Fruit fly (Drosophila melanogaster) whole organism, embryonic: Measurements from ENCODE around the gene CG32176.
A peak's percentile ranks its signal among the peaks of the same experiment; 100 is the strongest.

ENCODE experiments used
- Aef1 ChIP-seq: fragments of 200-800 bp; sonication (Bioruptor generic); IDR thresholded peaks from 3 replicates; pipeline ENCODE4 v1.3.6; 2022; ENCODE audit warnings: missing biosample characterization, missing genetic modification characterization
- Awh ChIP-seq: fragments of 200-800 bp; sonication (Bioruptor generic); IDR thresholded peaks from 2 replicates; pipeline ENCODE4, ENCODE4 v1.3.6; 2022; ENCODE audit warnings: missing biosample characterization, missing genetic modification characterization
- CG10274 ChIP-seq: fragments of 200-800 bp; sonication (Bioruptor generic); optimal IDR thresholded peaks from 3 replicates; lab custom pipeline; 2017; ENCODE audit warnings: missing biosample characterization, mild to moderate bottlenecking, missing genetic modification characterization
- CG11398 ChIP-seq: fragments of 200-800 bp; sonication (Bioruptor generic); optimal IDR thresholded peaks from 2 replicates; lab custom pipeline; 2016; ENCODE audit warnings: missing biosample characterization, missing genetic modification characterization
- CG11695 ChIP-seq: fragments of 200-800 bp; sonication (Bioruptor generic); IDR thresholded peaks from 3 replicates; pipeline ENCODE4 v1.3.6; 2022; ENCODE audit warnings: missing biosample characterization, missing genetic modification characterization
- CG12155 ChIP-seq: fragments of 200-800 bp; sonication (Bioruptor generic); optimal IDR thresholded peaks from 3 replicates; lab custom pipeline; 2016; ENCODE audit warnings: missing biosample characterization, missing genetic modification characterization
- CG12219 ChIP-seq: fragments of 200-800 bp; sonication (Bioruptor generic); optimal IDR thresholded peaks from 3 replicates; lab custom pipeline; 2018; ENCODE audit warnings: missing biosample characterization, mild to moderate bottlenecking, missing genetic modification characterization
- CG13894 ChIP-seq: fragments of 200-800 bp; sonication (Bioruptor generic); optimal IDR thresholded peaks from 3 replicates; lab custom pipeline; 2018; ENCODE audit warnings: missing biosample characterization, mild to moderate bottlenecking, missing genetic modification characterization, moderate library complexity
- CG15479 ChIP-seq: fragments of 200-800 bp; sonication (Bioruptor generic); optimal IDR thresholded peaks from 3 replicates; lab custom pipeline; 2019; ENCODE audit warnings: missing biosample characterization, mild to moderate bottlenecking, missing genetic modification characterization, moderate library complexity
- CG17912 ChIP-seq: fragments of 200-800 bp; sonication (Bioruptor generic); optimal IDR thresholded peaks from 2 replicates; lab custom pipeline; 2018; ENCODE audit warnings: missing biosample characterization, mild to moderate bottlenecking, missing genetic modification characterization
- CG1792 ChIP-seq: fragments of 200-800 bp; sonication (Bioruptor generic); optimal IDR thresholded peaks from 2 replicates; lab custom pipeline; 2016; ENCODE audit warnings: missing biosample characterization, missing genetic modification characterization
- CG2116 ChIP-seq: fragments of 200-800 bp; sonication (Bioruptor generic); optimal IDR thresholded peaks from 3 replicates; lab custom pipeline; 2018; ENCODE audit warnings: missing biosample characterization, mild to moderate bottlenecking, missing genetic modification characterization
- CG2199 ChIP-seq: fragments of 200-800 bp; sonication (Bioruptor generic); IDR thresholded peaks from 3 replicates; pipeline ENCODE4 v1.3.6; 2022; ENCODE audit warnings: missing biosample characterization, missing genetic modification characterization
- CG3726 ChIP-seq: fragments of 200-800 bp; sonication (Bioruptor generic); IDR thresholded peaks from 3 replicates; pipeline ENCODE4, ENCODE4 v1.3.6; 2022; ENCODE audit warnings: missing biosample characterization, missing genetic modification characterization
- CG3838 ChIP-seq: fragments of 200-800 bp; sonication (Bioruptor generic); optimal IDR thresholded peaks from 3 replicates; lab custom pipeline; 2016; ENCODE audit warnings: missing biosample characterization, missing genetic modification characterization
- CG42726 ChIP-seq: fragments of 200-800 bp; sonication (Bioruptor generic); IDR thresholded peaks from 2 replicates; pipeline ENCODE4 v1.3.6; 2022; ENCODE audit warnings: missing biosample characterization, missing genetic modification characterization; ENCODE audit not compliant: partially characterized antibody
- CG6654 ChIP-seq: fragments of 200-800 bp; sonication (Bioruptor generic); optimal IDR thresholded peaks from 2 replicates; lab custom pipeline; 2017; ENCODE audit warnings: missing biosample characterization, mild to moderate bottlenecking, missing genetic modification characterization
- CG9932 ChIP-seq: fragments of 200-800 bp; sonication (Bioruptor generic); IDR thresholded peaks from 2 replicates; pipeline ENCODE4 v1.3.6; 2022; ENCODE audit warnings: missing biosample characterization, missing genetic modification characterization
- CoRest ChIP-seq: fragments of 200-800 bp; sonication (Bioruptor generic); optimal IDR thresholded peaks from 3 replicates; lab custom pipeline; 2018; ENCODE audit warnings: missing biosample characterization, mild to moderate bottlenecking, missing genetic modification characterization, moderate library complexity
- Dref ChIP-seq: fragments of 200-800 bp; sonication (Bioruptor generic); IDR thresholded peaks from 2 replicates; pipeline ENCODE4 v1.3.6; 2022; ENCODE audit warnings: missing biosample characterization, missing genetic modification characterization
- E2f2 ChIP-seq: fragments of 200-800 bp; sonication (Bioruptor generic); IDR thresholded peaks from 2 replicates; pipeline ENCODE4 v1.3.6; 2022; ENCODE audit warnings: missing biosample characterization, missing genetic modification characterization
- Eip74EF ChIP-seq, 2 experiments: fragments of 200-800 bp in 1 of 2; fragments of >200 bp in 1 of 2; sonication (Bioruptor generic) in 1 of 2; optimal IDR thresholded peaks; 2 replicates each; lab custom pipeline; 2017 to 2019; ENCODE audit warnings: missing biosample characterization in 2 of 2, missing genetic modification characterization in 2 of 2, mild to moderate bottlenecking in 1 of 2, moderate library complexity in 1 of 2
- Ets65A ChIP-seq: fragments of 200-800 bp; sonication (Bioruptor generic); peaks from one replicate; lab custom pipeline; 2016; ENCODE audit warnings: missing biosample characterization, missing genetic modification characterization
- Fer1 ChIP-seq: fragments of 200-800 bp; sonication (Bioruptor generic); optimal IDR thresholded peaks from 2 replicates; lab custom pipeline; 2017; ENCODE audit warnings: missing biosample characterization, mild to moderate bottlenecking, missing genetic modification characterization
- GATAe ChIP-seq: fragments of 200-800 bp; sonication (Bioruptor generic); conservative IDR thresholded peaks from 2 replicates; pipeline ENCODE4 v1.3.6; 2022; ENCODE audit warnings: missing biosample characterization, missing genetic modification characterization
- HLH54F ChIP-seq: fragments of 200-800 bp; sonication (Bioruptor generic); optimal IDR thresholded peaks from 3 replicates; lab custom pipeline; 2016; ENCODE audit warnings: missing biosample characterization, missing genetic modification characterization
- Hey ChIP-seq: fragments of 200-800 bp; sonication (Bioruptor generic); optimal IDR thresholded peaks from 3 replicates; lab custom pipeline; 2018; ENCODE audit warnings: missing biosample characterization, mild to moderate bottlenecking, missing genetic modification characterization
- Jarid2 ChIP-seq: fragments of 200-800 bp; sonication (Bioruptor generic); optimal IDR thresholded peaks from 3 replicates; lab custom pipeline; 2017; ENCODE audit warnings: mild to moderate bottlenecking, missing biosample characterization, missing genetic modification reagents, missing genetic modification characterization
- NFAT ChIP-seq: fragments of 200-800 bp; sonication (Bioruptor generic); IDR thresholded peaks from 2 replicates; pipeline ENCODE4 v1.3.6; 2022; ENCODE audit warnings: missing biosample characterization, missing genetic modification characterization
- PHDP ChIP-seq: fragments of 200-800 bp; sonication (Bioruptor generic); optimal IDR thresholded peaks from 3 replicates; lab custom pipeline; 2018; ENCODE audit warnings: missing biosample characterization, mild to moderate bottlenecking, missing genetic modification characterization, moderate library complexity
- Rfx ChIP-seq: fragments of 200-800 bp; sonication (Bioruptor generic); IDR thresholded peaks from 2 replicates; pipeline ENCODE4 v1.3.6; 2022; ENCODE audit warnings: missing biosample characterization, missing genetic modification characterization
- Side ChIP-seq: fragments of 200-800 bp; sonication (Bioruptor generic); optimal IDR thresholded peaks from 2 replicates; lab custom pipeline; 2016; ENCODE audit warnings: missing biosample characterization, missing genetic modification characterization
- Six4 ChIP-seq: fragments of 200-800 bp; sonication (Bioruptor generic); optimal IDR thresholded peaks from 2 replicates; lab custom pipeline; 2016; ENCODE audit warnings: missing biosample characterization, missing genetic modification characterization
- Sox100B ChIP-seq: fragments of 200-800 bp; sonication (Bioruptor generic); optimal IDR thresholded peaks from 3 replicates; lab custom pipeline; 2018; ENCODE audit warnings: missing biosample characterization, mild to moderate bottlenecking, missing genetic modification characterization
- Tbp ChIP-seq: fragments of >200 bp; optimal IDR thresholded peaks from 2 replicates; lab custom pipeline; 2018; ENCODE audit warnings: missing biosample characterization, missing genetic modification characterization
- bigmax ChIP-seq: fragments of 200-800 bp; sonication (Bioruptor generic); optimal IDR thresholded peaks from 2 replicates; lab custom pipeline; 2018; ENCODE audit warnings: missing biosample characterization, mild to moderate bottlenecking, missing genetic modification characterization
- cas ChIP-seq: fragments of 200-800 bp; sonication (Bioruptor generic); IDR thresholded peaks from 2 replicates; pipeline ENCODE4 v1.3.6; 2022; ENCODE audit warnings: missing biosample characterization, missing genetic modification characterization
- crc ChIP-seq: fragments of 200-800 bp; sonication (Bioruptor generic); optimal IDR thresholded peaks from 2 replicates; lab custom pipeline; 2016; ENCODE audit warnings: missing biosample characterization, missing genetic modification characterization
- dmrt99B ChIP-seq: fragments of 200-800 bp; sonication (Bioruptor generic); optimal IDR thresholded peaks from 2 replicates; lab custom pipeline; 2018; ENCODE audit warnings: missing biosample characterization, mild to moderate bottlenecking, missing genetic modification characterization, moderate library complexity
- dysf ChIP-seq: fragments of 200-800 bp; sonication (Bioruptor generic); IDR thresholded peaks from 3 replicates; pipeline ENCODE4 v1.3.6; 2022; ENCODE audit warnings: missing biosample characterization, missing genetic modification characterization
- fd3F ChIP-seq: fragments of 200-800 bp; sonication (Bioruptor generic); optimal IDR thresholded peaks from 2 replicates; lab custom pipeline; 2018; ENCODE audit warnings: missing biosample characterization, mild to moderate bottlenecking, missing genetic modification characterization, moderate library complexity
- grn ChIP-seq: fragments of 200-800 bp; sonication (Bioruptor generic); optimal IDR thresholded peaks from 3 replicates; lab custom pipeline; 2017; ENCODE audit warnings: missing biosample characterization, missing genetic modification characterization
- her ChIP-seq: fragments of 200-800 bp; sonication (Bioruptor generic); optimal IDR thresholded peaks from 2 replicates; lab custom pipeline; 2016; ENCODE audit warnings: missing biosample characterization, missing genetic modification characterization
- kay ChIP-seq: fragments of 200-800 bp; sonication (Bioruptor generic); optimal IDR thresholded peaks from 2 replicates; lab custom pipeline; 2016; ENCODE audit warnings: missing biosample characterization, missing genetic modification characterization
- klu ChIP-seq: fragments of 200-800 bp; sonication (Bioruptor generic); IDR thresholded peaks from 2 replicates; pipeline ENCODE4 v1.3.6; 2022; ENCODE audit warnings: missing biosample characterization, missing genetic modification characterization
- nmo ChIP-seq: fragments of 200-800 bp; sonication (Bioruptor generic); optimal IDR thresholded peaks from 2 replicates; lab custom pipeline; 2018; ENCODE audit warnings: missing biosample characterization, mild to moderate bottlenecking, missing genetic modification characterization, moderate library complexity
- pnt ChIP-seq: fragments of 200-800 bp; sonication (Bioruptor generic); optimal IDR thresholded peaks from 3 replicates; lab custom pipeline; 2016; ENCODE audit warnings: missing biosample characterization, missing genetic modification characterization
- repo ChIP-seq: fragments of 200-800 bp; sonication (Bioruptor generic); optimal IDR thresholded peaks from 2 replicates; lab custom pipeline; 2016; ENCODE audit warnings: missing biosample characterization, missing genetic modification characterization
- vfl ChIP-seq: fragments of 200-800 bp; sonication (Bioruptor generic); optimal IDR thresholded peaks from 2 replicates; lab custom pipeline; 2016; ENCODE audit warnings: missing biosample characterization, missing genetic modification characterization

Gene CG32176

dm6 chr3L:17486794-17487726 is 53.4 kb downstream of the CG32176 start, which contains the start of gene Oatp74D (continued):
- TF ChIP-seq Sox100B (GFP tag; lab: Kevin White, UChicago) (peak; percentile 61), Fer1 (GFP tag; lab: Kevin White, UChicago) (peak; percentile 74), Tbp (GFP tag; lab: Kevin White, UChicago) (no peak), CG17912 (GFP tag; lab: Kevin White, UChicago) (peak; percentile 61), Jarid2 (GFP tag; lab: Kevin White, UChicago) (peak; percentile 83), Awh (GFP tag; lab: Robert Waterston, UW) (peak; percentile 15; the same call in 1 of the 2 replicates), E2f2 (peak; percentile 37; the same call in 1 of the 2 replicates), kay (GFP tag; lab: Kevin White, UChicago) (no peak), Eip74EF (GFP tag; optimal IDR thresholded peaks at IDR 0.05; lab: Kevin White, UChicago) (peak in 1 of 2 experiments; percentile 51), NFAT (0 out of 2 replicates have a peak, but pooled peaks have one; percentile 2), CG10274 (no peak), Ets65A (GFP tag; lab: Kevin White, UChicago) (peak; percentile 74), CG12219 (GFP tag; lab: Kevin White, UChicago) (peak; percentile 17), crc (no peak), nmo (GFP tag; lab: Kevin White, UChicago) (peak; percentile 25), CG11695 (GFP tag; lab: Robert Waterston, UW) (peak; percentile 5; the same call in 1 of the 3 replicates), CG1792 (peak; percentile 65), Six4 (no peak), Dref (GFP tag; lab: Robert Waterston, UW) (no peak), HLH54F (peak; percentile 17), CG2116 (peak; percentile 34), CG3838 (GFP tag; lab: Kevin White, UChicago) (peak; percentile 41), repo (no peak), dysf (GFP tag; lab: Robert Waterston, UW) (peak; percentile 9; the same call in 1 of the 3 replicates), GATAe (GFP tag; lab: Robert Waterston, UW) (peak; percentile 48), Hey (tag; lab: Kevin White, UChicago) (peak; percentile 27), CG11398 (peak; percentile 3), CG12155 (GFP tag; lab: Kevin White, UChicago) (peak; percentile 11), fd3F (GFP tag; lab: Kevin White, UChicago) (no peak), CoRest (tag; lab: Kevin White, UChicago) (peak; percentile 16), CG6654 (GFP tag; lab: Kevin White, UChicago) (no peak), grn (GFP tag; lab: Kevin White, UChicago) (peak; percentile 49), cas (GFP tag; lab: Robert Waterston, UW) (no peak), Side (GFP tag; lab: Kevin White, UChicago) (peak; percentile 40), CG13894 (peak; percentile 71), Aef1 (GFP tag; lab: Robert Waterston, UW) (no peak), PHDP (peak; percentile 8), dmrt99B (tag; lab: Kevin White, UChicago) (peak; percentile 58), Rfx (GFP tag; lab: Robert Waterston, UW) (peak; percentile 64; the same call in 1 of the 2 replicates), CG42726 (GFP tag; lab: Robert Waterston, UW) (peak; percentile 65; the same call in 1 of the 2 replicates), bigmax (GFP tag; lab: Kevin White, UChicago) (peak; percentile 19), CG15479 (GFP tag; lab: Kevin White, UChicago) (peak; percentile 59), CG2199 (GFP tag; lab: Robert Waterston, UW) (peak; percentile 90), CG9932 (GFP tag; lab: Robert Waterston, UW) (peak; percentile 58), CG3726 (GFP tag; lab: Robert Waterston, UW) (no peak), vfl (GFP tag; lab: Kevin White, UChicago) (no peak), pnt (GFP tag; lab: Kevin White, UChicago) (peak; percentile 22), klu (GFP tag; lab: Robert Waterston, UW) (no peak), her (peak; percentile 60)
